Fruit fly (Drosophila melanogaster) Kc167 (cell line): ENCODE data around the gene Kr-h1.

Experiments
- h ChIP-seq: fragments of >200 bp; optimal IDR thresholded peaks from 3 replicates; lab custom pipeline; 2018; ENCODE audit warnings: missing external identifiers
- psq ChIP-seq: fragments of >200 bp; optimal IDR thresholded peaks from 2 replicates; lab custom pipeline; 2017; ENCODE audit warnings: missing external identifiers

- TF ChIP-seq psq (lab: Kevin White, UChicago) (no peak), h (lab: Kevin White, UChicago) (no peak)
Observed at dm6 chr2L:6081134-6081832, 1.1 kb upstream of the Kr-h1 start.
